Fruit fly (Drosophila melanogaster) whole organism, pupa: Measurements from ENCODE around the gene ND-13B.

Experiments used
- CG10348 ChIP-seq: fragments of 200-800 bp; sonication (Bioruptor generic); IDR thresholded peaks from 2 replicates; pipeline ENCODE4 v1.3.6; 2022; ENCODE audit warnings: missing biosample characterization, missing genetic modification characterization
- CG12605 ChIP-seq: fragments of 200-800 bp; sonication (Bioruptor generic); IDR thresholded peaks from 2 replicates; pipeline ENCODE4 v1.3.6; 2022; ENCODE audit warnings: missing biosample characterization, missing genetic modification characterization
- CG13204 ChIP-seq: fragments of 200-800 bp; sonication (Bioruptor generic); optimal IDR thresholded peaks from 2 replicates; lab custom pipeline; 2018; ENCODE audit warnings: missing biosample characterization, mild to moderate bottlenecking, missing genetic modification characterization, moderate library complexity
- CG14655 ChIP-seq: fragments of 200-800 bp; sonication (Bioruptor generic); optimal IDR thresholded peaks from 3 replicates; lab custom pipeline; 2017; ENCODE audit warnings: mild to moderate bottlenecking, missing biosample characterization, missing genetic modification reagents, missing genetic modification characterization
- CG15710 ChIP-seq: fragments of 200-800 bp; sonication (Bioruptor generic); optimal IDR thresholded peaks from 2 replicates; lab custom pipeline; 2018; ENCODE audit warnings: missing biosample characterization, mild to moderate bottlenecking, missing genetic modification characterization, moderate library complexity
- CG17806 ChIP-seq: fragments of 200-800 bp; sonication (Bioruptor generic); optimal IDR thresholded peaks from 2 replicates; lab custom pipeline; 2018; ENCODE audit warnings: missing biosample characterization, mild to moderate bottlenecking, missing genetic modification characterization, moderate library complexity
- CG32121 ChIP-seq: fragments of 200-800 bp; sonication (Bioruptor generic); IDR thresholded peaks from 2 replicates; pipeline ENCODE4 v1.3.6; 2022; ENCODE audit warnings: missing biosample characterization, missing genetic modification characterization
- CG34367 ChIP-seq: fragments of 200-800 bp; sonication (Bioruptor generic); optimal IDR thresholded peaks from 2 replicates; lab custom pipeline; 2018; ENCODE audit warnings: missing biosample characterization, mild to moderate bottlenecking, missing genetic modification characterization
- CG4496 ChIP-seq: fragments of 200-800 bp; sonication (Bioruptor generic); IDR thresholded peaks from 3 replicates; pipeline ENCODE4 v1.3.6; 2022; ENCODE audit warnings: missing biosample characterization, missing genetic modification characterization
- CG8159 ChIP-seq: fragments of 200-800 bp; sonication (Bioruptor generic); optimal IDR thresholded peaks from 3 replicates; lab custom pipeline; 2018; ENCODE audit warnings: missing biosample characterization, mild to moderate bottlenecking, missing genetic modification characterization, moderate library complexity
- CG8301 ChIP-seq: fragments of 200-800 bp; sonication (Bioruptor generic); optimal IDR thresholded peaks from 2 replicates; lab custom pipeline; 2018; ENCODE audit warnings: missing biosample characterization, mild to moderate bottlenecking, missing genetic modification characterization
- CG9948 ChIP-seq: fragments of 200-800 bp; sonication (Bioruptor generic); optimal IDR thresholded peaks from 2 replicates; lab custom pipeline; 2018; ENCODE audit warnings: missing biosample characterization, mild to moderate bottlenecking, missing genetic modification characterization, moderate library complexity
- D1 ChIP-seq: fragments of 200-800 bp; sonication (Bioruptor generic); optimal IDR thresholded peaks from 2 replicates; lab custom pipeline; 2018; ENCODE audit warnings: missing biosample characterization, mild to moderate bottlenecking, missing genetic modification characterization, moderate library complexity
- EcR ChIP-seq: fragments of 200-800 bp; sonication (Bioruptor generic); optimal IDR thresholded peaks from 3 replicates; lab custom pipeline; 2019; ENCODE audit warnings: missing biosample characterization, missing genetic modification characterization, mild to moderate bottlenecking, moderate library complexity, missing genetic modification reagents
- Ets98B ChIP-seq: fragments of 200-800 bp; sonication (Bioruptor generic); IDR thresholded peaks from 2 replicates; pipeline ENCODE4 v1.3.6; 2022; ENCODE audit warnings: missing biosample characterization, missing genetic modification characterization
- Pif1A ChIP-seq: fragments of 200-800 bp; sonication (Bioruptor generic); optimal IDR thresholded peaks from 3 replicates; lab custom pipeline; 2016; ENCODE audit warnings: missing biosample characterization, missing genetic modification characterization
- Pif1B ChIP-seq: fragments of 200-800 bp; sonication (Bioruptor generic); optimal IDR thresholded peaks from 3 replicates; lab custom pipeline; 2016; ENCODE audit warnings: missing biosample characterization, missing genetic modification characterization
- Snoo ChIP-seq: fragments of 200-800 bp; sonication (Bioruptor generic); optimal IDR thresholded peaks from 3 replicates; lab custom pipeline; 2017; ENCODE audit warnings: missing biosample characterization, mild to moderate bottlenecking, missing genetic modification characterization, inconsistent platforms
- fd96Ca ChIP-seq: fragments of 200-800 bp; sonication (Bioruptor generic); IDR thresholded peaks from 3 replicates; pipeline ENCODE4 v1.3.6; 2022; ENCODE audit warnings: missing biosample characterization, missing genetic modification characterization
- gl ChIP-seq: fragments of 200-800 bp; sonication (Bioruptor generic); optimal IDR thresholded peaks from 2 replicates; lab custom pipeline; 2018; ENCODE audit warnings: missing biosample characterization, mild to moderate bottlenecking, missing genetic modification characterization
- rn ChIP-seq: fragments of 200-800 bp; sonication (Bioruptor generic); IDR thresholded peaks from 2 replicates; pipeline ENCODE4 v1.3.6; 2022; ENCODE audit warnings: missing biosample characterization, missing genetic modification characterization

The ND-13B gene

DNA sequence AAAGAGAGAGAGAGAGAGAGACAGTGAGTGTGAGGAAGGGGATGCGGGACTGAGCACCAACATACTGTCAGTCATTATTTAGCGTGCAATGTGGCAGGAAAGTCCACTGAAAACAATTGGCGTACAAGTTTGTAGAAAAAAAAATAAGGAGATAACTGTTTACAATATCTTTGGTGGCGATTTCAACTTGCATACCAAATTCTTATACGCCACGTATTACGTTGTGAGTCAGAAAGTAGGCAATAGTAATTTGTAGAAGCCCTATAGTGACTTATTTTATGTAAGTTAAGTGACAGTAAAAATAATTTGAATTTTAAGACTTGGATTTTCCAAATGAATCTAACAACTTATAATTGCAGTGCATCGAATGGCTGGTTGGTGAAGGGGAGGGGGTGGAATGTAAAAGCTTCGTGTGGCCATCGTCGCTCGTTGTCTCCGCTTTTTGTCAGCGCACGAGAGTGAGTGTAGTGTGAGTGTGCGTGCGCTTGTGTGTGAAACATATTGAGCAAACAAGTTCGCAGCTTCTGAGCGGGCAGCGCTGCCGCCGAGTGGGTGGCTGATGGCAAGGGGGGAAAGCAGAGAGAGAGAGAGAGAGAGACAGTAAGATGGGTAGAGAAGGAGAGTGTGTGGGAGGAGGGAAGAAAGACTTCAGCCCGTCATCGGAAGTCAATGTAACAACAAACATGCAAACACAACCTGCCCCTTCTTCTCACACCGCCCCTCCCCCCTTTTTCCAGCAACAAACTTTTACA lies 45.9 kb upstream of the ND-13B start:
- TF ChIP-seq CG17806 (peak; percentile 94), CG12605 (GFP tag; lab: Robert Waterston, UW) (peak; percentile 87; the same call in 1 of the 2 replicates), CG34367 (tag; lab: Kevin White, UChicago) (peak; percentile 85), Snoo (tag; lab: Kevin White, UChicago) (peak; percentile 89), D1 (tag; lab: Kevin White, UChicago) (peak; percentile 94), CG8301 (tag; lab: Kevin White, UChicago) (peak; percentile 94), CG32121 (peak; percentile 92), rn (peak; percentile 89), CG15710 (peak; percentile 94), CG9948 (peak; percentile 96), CG8159 (tag; lab: Kevin White, UChicago) (peak; percentile 98), Ets98B (GFP tag; lab: Robert Waterston, UW) (peak; percentile 97), CG4496 (GFP tag; lab: Robert Waterston, UW) (peak; percentile 94), gl (tag; lab: Kevin White, UChicago) (peak; percentile 63), Pif1B (GFP tag; lab: Kevin White, UChicago) (peak; percentile 96), CG14655 (GFP tag; lab: Kevin White, UChicago) (peak; percentile 98), EcR (peak; percentile 88), CG13204 (GFP tag; lab: Kevin White, UChicago) (peak; percentile 57), fd96Ca (GFP tag; lab: Robert Waterston, UW) (peak; percentile 85), Pif1A (peak; percentile 94), CG10348 (GFP tag; lab: Robert Waterston, UW) (peak; percentile 72)

DNA sequence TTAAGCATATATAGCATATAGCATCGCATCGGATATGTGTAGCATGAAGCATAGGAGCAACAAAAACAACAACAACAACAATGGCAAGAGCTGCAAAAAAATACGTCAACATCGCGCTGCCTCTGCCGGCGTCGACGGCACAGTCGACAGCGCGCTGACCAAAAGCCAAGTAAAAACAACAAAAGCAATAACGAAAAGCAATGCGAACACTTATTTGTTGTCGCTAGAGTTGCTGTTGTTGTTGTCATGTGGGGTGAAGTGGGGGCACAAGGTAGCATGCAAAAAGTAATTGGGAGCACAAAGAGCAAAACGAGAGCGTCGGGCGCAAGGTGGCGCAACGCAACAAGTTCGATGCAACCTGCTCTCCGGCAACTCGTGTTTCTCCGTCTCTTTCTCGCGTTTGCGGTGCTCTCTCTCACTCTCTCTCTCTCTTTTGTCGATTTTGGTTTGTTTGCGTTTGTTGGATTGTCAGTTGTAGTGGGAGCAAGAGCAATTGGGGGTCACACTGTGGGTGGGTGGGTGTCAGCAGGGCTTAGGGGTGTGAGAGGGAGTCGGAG lies 45.3 kb upstream of the ND-13B start:
- TF ChIP-seq gl (tag; lab: Kevin White, UChicago), result peak; percentile 9
- TF ChIP-seq Pif1A, result no peak
- TF ChIP-seq CG15710, result no peak
- TF ChIP-seq CG9948, result no peak
- peak; percentile 33; the same call in 2 of the 3 replicates for TF ChIP-seq fd96Ca (GFP tag; lab: Robert Waterston, UW)
- TF ChIP-seq EcR, result peak; percentile 65
- TF ChIP-seq CG4496 (GFP tag; lab: Robert Waterston, UW), result no peak
- TF ChIP-seq CG12605 (GFP tag; lab: Robert Waterston, UW), result no peak
- no peak for TF ChIP-seq rn
- no peak for TF ChIP-seq D1 (tag; lab: Kevin White, UChicago)

DNA sequence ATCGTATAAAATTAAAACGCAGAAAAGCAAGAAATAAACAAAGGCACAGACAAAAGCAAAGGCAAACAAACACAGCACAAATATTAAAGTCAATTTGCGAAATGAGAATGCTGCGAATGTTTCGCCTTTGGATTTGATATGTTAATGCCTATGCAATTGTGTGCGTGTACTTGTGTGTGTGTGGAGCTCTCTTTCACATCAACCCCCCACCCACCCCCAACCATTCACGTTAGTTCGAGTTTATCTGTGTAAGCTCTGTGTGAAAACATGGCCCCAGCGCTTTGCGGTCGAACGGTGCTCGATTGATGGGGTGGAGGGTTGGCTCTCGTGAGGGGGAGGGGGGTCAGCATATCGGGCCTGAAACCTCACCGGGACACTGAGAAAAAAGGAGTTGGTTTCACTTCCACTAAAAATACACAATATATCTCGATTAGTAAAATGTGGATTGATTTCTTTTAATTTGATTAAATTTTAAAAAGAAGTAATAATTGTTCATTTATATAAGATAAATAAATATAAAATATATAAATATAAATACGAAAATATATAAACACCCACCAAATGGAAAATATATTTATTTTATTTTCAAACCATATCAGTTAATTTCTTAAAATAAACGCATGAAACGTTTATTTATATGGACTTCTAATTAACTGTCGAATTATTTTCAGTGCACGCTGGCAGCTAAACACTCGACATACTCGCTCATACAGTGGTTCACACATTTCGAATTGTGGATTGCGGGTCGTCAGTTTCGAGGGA lies 44.6 kb upstream of the ND-13B start:
- peak; percentile 18 for TF ChIP-seq CG34367 (tag; lab: Kevin White, UChicago)
- TF ChIP-seq gl (tag; lab: Kevin White, UChicago), result no peak
- peak; percentile 95 for TF ChIP-seq CG8159 (tag; lab: Kevin White, UChicago)
- TF ChIP-seq CG14655 (GFP tag; lab: Kevin White, UChicago), result peak; percentile 91
- peak; percentile 67; the same call in 2 of the 3 replicates for TF ChIP-seq CG4496 (GFP tag; lab: Robert Waterston, UW)
- TF ChIP-seq EcR, result peak; percentile 30
- TF ChIP-seq CG15710, result peak; percentile 87
- TF ChIP-seq Snoo (tag; lab: Kevin White, UChicago), result peak; percentile 60
- peak; percentile 71; the same call in 2 of the 3 replicates for TF ChIP-seq fd96Ca (GFP tag; lab: Robert Waterston, UW)
- peak; percentile 81 for TF ChIP-seq D1 (tag; lab: Kevin White, UChicago)
- TF ChIP-seq CG9948, result peak; percentile 89
- peak; percentile 69 for TF ChIP-seq CG32121
- TF ChIP-seq Ets98B (GFP tag; lab: Robert Waterston, UW), result peak; percentile 65
- no peak; the same call in 1 of the 2 replicates for TF ChIP-seq CG10348 (GFP tag; lab: Robert Waterston, UW)
- peak; percentile 48 for TF ChIP-seq CG8301 (tag; lab: Kevin White, UChicago)
- TF ChIP-seq Pif1B (GFP tag; lab: Kevin White, UChicago), result peak; percentile 56
- peak; percentile 43 for TF ChIP-seq Pif1A
- peak; percentile 69 for TF ChIP-seq CG17806
- TF ChIP-seq CG13204 (GFP tag; lab: Kevin White, UChicago), result peak; percentile 25
- peak; percentile 61 for TF ChIP-seq rn
- peak; percentile 21; the same call in 1 of the 2 replicates for TF ChIP-seq CG12605 (GFP tag; lab: Robert Waterston, UW)

DNA sequence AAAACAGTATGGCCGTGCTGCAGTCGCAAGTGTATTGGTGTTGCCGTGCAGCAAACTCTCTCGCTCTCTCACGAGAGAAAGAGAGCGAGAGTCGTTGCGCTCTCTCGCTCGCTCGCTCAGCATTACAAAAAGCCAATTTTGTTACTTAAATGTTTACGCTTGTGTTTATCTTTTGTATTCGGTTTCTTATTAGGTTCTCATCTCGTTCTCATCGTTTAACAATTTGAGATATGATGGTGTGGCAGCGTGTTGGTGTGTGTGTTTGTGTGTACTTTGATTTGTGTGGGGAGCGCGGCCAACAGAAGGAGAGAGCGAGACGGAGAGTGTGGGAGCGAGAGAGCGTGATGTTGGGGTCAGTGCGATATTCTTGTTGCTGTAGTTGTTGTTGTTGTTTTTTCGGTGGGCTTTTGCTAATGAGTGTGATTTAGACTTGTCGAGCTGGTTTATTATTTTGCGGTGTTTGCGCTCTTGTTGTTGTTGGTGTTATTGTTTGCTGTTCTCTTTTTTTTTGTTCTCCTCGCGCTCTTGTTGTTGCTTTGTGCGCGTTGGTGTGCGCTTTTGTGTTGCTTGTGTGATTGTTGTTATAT lies 43.3 kb upstream of the ND-13B start:
- peak; percentile 28 for TF ChIP-seq CG15710
- peak; percentile 92 for TF ChIP-seq EcR
- peak; percentile 61; the same call in 2 of the 3 replicates for TF ChIP-seq CG4496 (GFP tag; lab: Robert Waterston, UW)
- TF ChIP-seq CG8159 (tag; lab: Kevin White, UChicago), result peak; percentile 33
- TF ChIP-seq D1 (tag; lab: Kevin White, UChicago), result no peak
- TF ChIP-seq Ets98B (GFP tag; lab: Robert Waterston, UW), result peak; percentile 27; the same call in 1 of the 2 replicates
- TF ChIP-seq CG32121, result peak; percentile 65
- TF ChIP-seq CG13204 (GFP tag; lab: Kevin White, UChicago), result peak; percentile 67
- TF ChIP-seq Snoo (tag; lab: Kevin White, UChicago), result peak; percentile 22
- TF ChIP-seq CG8301 (tag; lab: Kevin White, UChicago), result peak; percentile 11
- no peak for TF ChIP-seq Pif1B (GFP tag; lab: Kevin White, UChicago)
- TF ChIP-seq CG10348 (GFP tag; lab: Robert Waterston, UW), result no peak
- TF ChIP-seq CG12605 (GFP tag; lab: Robert Waterston, UW), result 0 out of 2 replicates have a peak, but pooled peaks have one; percentile 3
- no peak for TF ChIP-seq CG17806
- TF ChIP-seq CG14655 (GFP tag; lab: Kevin White, UChicago), result peak; percentile 43
- no peak for TF ChIP-seq Pif1A
- TF ChIP-seq CG9948, result no peak
- TF ChIP-seq rn, result 0 out of 2 replicates have a peak, but pooled peaks have one; percentile 37
- peak; percentile 63 for TF ChIP-seq fd96Ca (GFP tag; lab: Robert Waterston, UW)
- TF ChIP-seq CG34367 (tag; lab: Kevin White, UChicago), result peak; percentile 39
- peak; percentile 59 for TF ChIP-seq gl (tag; lab: Kevin White, UChicago)
- TF ChIP-seq, all 21 proteins: peak for 15
